Worm (Caenorhabditis elegans) whole organism, L4 larva: ENCODE measurements around the gene C04G6.11.

Source experiments
- T26A8.4 ChIP-seq: fragments of 200-800 bp; sonication (Bioruptor generic); IDR thresholded peaks from 2 replicates; pipeline ENCODE4 v1.3.6; 2022; ENCODE audit warnings: missing genetic modification characterization, missing compliant biosample characterization
- aly-2 ChIP-seq: sonication (generic microtip); optimal IDR thresholded peaks from 2 replicates; lab custom pipeline; 2018; ENCODE audit warnings: missing biosample characterization, missing genetic modification characterization
- ama-1 ChIP-seq: fragments of 150-350 bp; optimal IDR thresholded peaks from 2 replicates; lab custom pipeline; 2014; ENCODE audit warnings: inconsistent platforms, mixed read lengths
- arid-1 ChIP-seq: fragments of 200-800 bp; sonication (Bioruptor generic); conservative IDR thresholded peaks from 2 replicates; pipeline ENCODE4 v1.3.6; 2022; ENCODE audit warnings: missing genetic modification reagents, missing genetic modification characterization, missing compliant biosample characterization
- ceh-82 ChIP-seq: sonication (generic microtip); optimal IDR thresholded peaks from 2 replicates; lab custom pipeline; 2017; ENCODE audit warnings: missing biosample characterization, missing genetic modification characterization
- ces-1 ChIP-seq: fragments of 150-350 bp; sonication (generic microtip); optimal IDR thresholded peaks from 4 replicates; lab custom pipeline; 2014; ENCODE audit warnings: missing biosample characterization, missing genetic modification reagents, missing genetic modification characterization
- dpl-1 ChIP-seq: fragments of 150-350 bp; optimal IDR thresholded peaks from 2 replicates; lab custom pipeline; 2014; ENCODE audit warnings: missing biosample characterization, missing genetic modification reagents, missing genetic modification characterization
- fkh-10 ChIP-seq: fragments of 150-350 bp; optimal IDR thresholded peaks from 2 replicates; lab custom pipeline; 2014; ENCODE audit warnings: missing biosample characterization, missing genetic modification reagents, missing genetic modification characterization
- nhr-28 ChIP-seq: fragments of 150-350 bp; optimal IDR thresholded peaks from 2 replicates; lab custom pipeline; 2014; ENCODE audit warnings: missing biosample characterization, missing genetic modification characterization
- nhr-77 ChIP-seq: fragments of 150-350 bp; optimal IDR thresholded peaks from 2 replicates; lab custom pipeline; 2014; ENCODE audit warnings: missing biosample characterization, missing genetic modification characterization
- set-16 ChIP-seq: fragments of 200-800 bp; sonication (Bioruptor generic); IDR thresholded peaks from 2 replicates; pipeline ENCODE4 v1.3.6; 2022; ENCODE audit warnings: missing genetic modification reagents, missing genetic modification characterization, missing compliant biosample characterization
- unc-130 ChIP-seq: sonication (generic microtip); optimal IDR thresholded peaks from 2 replicates; lab custom pipeline; 2016; ENCODE audit warnings: missing genetic modification reagents, missing genetic modification characterization, missing compliant biosample characterization
- unc-62 ChIP-seq, 3 experiments: fragments of 150-350 bp in 1 of 3; sonication (generic microtip); optimal IDR thresholded peaks in 2 of 3; peaks in 1 of 3; 1 replicate in 1 of 3; 2 replicates in 2 of 3; lab custom pipeline; 2014 to 2017; ENCODE audit warnings: missing biosample characterization in 3 of 3, missing genetic modification characterization in 3 of 3, missing genetic modification reagents in 3 of 3, missing genotype in 1 of 3

DNA sequence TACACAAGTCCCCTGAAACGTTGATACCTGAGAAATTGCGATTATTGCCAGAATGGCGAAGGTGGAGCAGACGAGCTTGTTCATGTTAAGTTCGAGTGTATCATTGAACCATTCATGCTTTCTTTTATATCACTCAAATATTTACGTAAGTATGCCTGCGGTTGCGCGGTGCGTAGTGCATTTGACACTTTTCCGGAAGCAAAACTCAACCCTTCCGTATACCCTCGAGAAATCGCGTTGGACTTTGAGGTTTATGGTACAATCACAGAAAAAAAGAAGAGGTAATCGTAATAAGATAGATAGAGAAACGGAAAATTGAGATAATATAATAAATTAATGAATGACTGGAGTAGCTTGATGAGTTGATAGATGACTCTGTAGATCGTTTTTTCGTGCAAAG, 34.1 kb downstream of the C04G6.11 start, which contains the start of gene idpb-2:
- no peak for TF ChIP-seq aly-2 (tag; lab: Kevin White, UChicago)
- TF ChIP-seq dpl-1 (GFP tag; lab: Kevin White, UChicago), result no peak
- TF ChIP-seq ces-1 (GFP tag; lab: Kevin White, UChicago), result no peak
- no peak for TF ChIP-seq ceh-82 (tag; lab: Kevin White, UChicago)
- no peak for TF ChIP-seq set-16
- TF ChIP-seq nhr-28 (tag; lab: Kevin White, UChicago), result no peak
- TF ChIP-seq fkh-10 (GFP tag; lab: Kevin White, UChicago), result no peak
- TF ChIP-seq arid-1 (GFP tag; lab: Robert Waterston, UW), result no peak
- TF ChIP-seq ama-1 (lab: Kevin White, UChicago), result no peak
- no peak for TF ChIP-seq T26A8.4 (GFP tag; lab: Robert Waterston, UW)
- TF ChIP-seq unc-130 (GFP tag; lab: Kevin White, UChicago), result no peak
- TF ChIP-seq nhr-77 (tag; lab: Kevin White, UChicago), result no peak
- no peak for TF ChIP-seq unc-62 (GFP tag; optimal IDR thresholded peaks at IDR 0.05 in 1 of 2; lab: Kevin White, UChicago)
- TF ChIP-seq unc-62 (tag; optimal IDR thresholded peaks at IDR 0.05; lab: Kevin White, UChicago), result no peak
